Fruit fly (Drosophila melanogaster): ENCODE measurements around the gene tnc.

- TF ChIP-seq EcR (GFP tag; optimal IDR thresholded peaks at IDR 0.05) (no peak), psq (optimal IDR thresholded peaks at IDR 0.05) (no peak)
Measured at dm6 chr3R:24976144-24976543, 8.0 kb upstream of the tnc start.

Measured in whole organism.